Fruit fly (Drosophila melanogaster): Measurements from ENCODE around the gene Myb.

dm6 chrX:15893732-15894264 is 36.2 kb upstream of the Myb start:
- no peak for TF ChIP-seq pan (optimal IDR thresholded peaks at IDR 0.05)
- no peak for TF ChIP-seq usp (GFP tag; optimal IDR thresholded peaks at IDR 0.05)
- TF ChIP-seq Dll (optimal IDR thresholded peaks at IDR 0.05) = no peak
- no peak for TF ChIP-seq CG8478 (optimal IDR thresholded peaks at IDR 0.05)
- no peak for TF ChIP-seq EcR (GFP tag; optimal IDR thresholded peaks at IDR 0.05)

All from whole organism.